Fruit fly (Drosophila melanogaster) whole organism, prepupa: ENCODE results near the gene dop.

Experiments used
- Blimp-1 ChIP-seq: fragments of 200-800 bp; sonication (Bioruptor generic); optimal IDR thresholded peaks from 3 replicates; lab custom pipeline; 2017; ENCODE audit warnings: missing biosample characterization, missing genetic modification characterization, mild to moderate bottlenecking, moderate library complexity, missing genetic modification reagents
- CG10669 ChIP-seq: fragments of 200-800 bp; sonication (Bioruptor generic); optimal IDR thresholded peaks from 3 replicates; lab custom pipeline; 2018; ENCODE audit warnings: missing biosample characterization, mild to moderate bottlenecking, missing genetic modification characterization, moderate library complexity
- CG11294 ChIP-seq: fragments of 200-800 bp; sonication (Bioruptor generic); IDR thresholded peaks from 2 replicates; pipeline ENCODE4 v1.3.6; 2022; ENCODE audit warnings: missing biosample characterization, missing genetic modification characterization
- CG11762 ChIP-seq: fragments of 200-800 bp; sonication (Bioruptor generic); optimal IDR thresholded peaks from 3 replicates; lab custom pipeline; 2016; ENCODE audit warnings: missing biosample characterization, missing genetic modification characterization; ENCODE audit not compliant: insufficient read depth
- CG1621 ChIP-seq: fragments of 200-800 bp; sonication (Bioruptor generic); optimal IDR thresholded peaks from 3 replicates; lab custom pipeline; 2018; ENCODE audit warnings: missing biosample characterization, mild to moderate bottlenecking, missing genetic modification characterization
- CG3032 ChIP-seq: fragments of 200-800 bp; optimal IDR thresholded peaks from 2 replicates; lab custom pipeline; 2019; ENCODE audit warnings: missing biosample characterization, mild to moderate bottlenecking, missing genetic modification characterization, moderate library complexity
- CG31627 ChIP-seq: fragments of 200-800 bp; sonication (Bioruptor generic); optimal IDR thresholded peaks from 3 replicates; lab custom pipeline; 2016; ENCODE audit warnings: missing biosample characterization, missing genetic modification characterization
- CG3919 ChIP-seq: fragments of 200-800 bp; sonication (Bioruptor generic); optimal IDR thresholded peaks from 3 replicates; lab custom pipeline; 2016; ENCODE audit warnings: missing biosample characterization, missing genetic modification characterization
- CG6163 ChIP-seq: fragments of 200-800 bp; sonication (Bioruptor generic); IDR thresholded peaks from 3 replicates; pipeline ENCODE4 v1.3.6; 2022; ENCODE audit warnings: missing biosample characterization, missing genetic modification characterization
- CG6276 ChIP-seq: fragments of 200-800 bp; sonication (Bioruptor generic); optimal IDR thresholded peaks from 2 replicates; lab custom pipeline; 2017; ENCODE audit warnings: missing biosample characterization, mild to moderate bottlenecking, missing genetic modification characterization
- CG6792 ChIP-seq: fragments of 200-800 bp; sonication (Bioruptor generic); optimal IDR thresholded peaks from 3 replicates; lab custom pipeline; 2016; ENCODE audit warnings: missing biosample characterization, missing genetic modification characterization
- CG6808 ChIP-seq: fragments of 200-800 bp; sonication (Bioruptor generic); optimal IDR thresholded peaks from 3 replicates; lab custom pipeline; 2017; ENCODE audit warnings: missing biosample characterization, missing genetic modification characterization, mild to moderate bottlenecking, moderate library complexity, missing genetic modification reagents
- CG6854 ChIP-seq: fragments of 200-800 bp; sonication (Bioruptor generic); optimal IDR thresholded peaks from 2 replicates; lab custom pipeline; 2017; ENCODE audit warnings: missing biosample characterization, mild to moderate bottlenecking, missing genetic modification characterization
- CG8119 ChIP-seq: fragments of 200-800 bp; sonication (Bioruptor generic); IDR thresholded peaks from 3 replicates; pipeline ENCODE4 v1.3.6; 2022; ENCODE audit warnings: missing biosample characterization, missing genetic modification characterization
- CG9139 ChIP-seq: fragments of 200-800 bp; sonication (Bioruptor generic); optimal IDR thresholded peaks from 3 replicates; lab custom pipeline; 2017; ENCODE audit warnings: missing biosample characterization, mild to moderate bottlenecking, missing genetic modification characterization
- Eip78C ChIP-seq: fragments of 200-800 bp; sonication (Bioruptor generic); peaks from one replicate; lab custom pipeline; 2016; ENCODE audit warnings: missing biosample characterization, missing genetic modification characterization
- Eip93F ChIP-seq: fragments of 200-800 bp; sonication (Bioruptor generic); optimal IDR thresholded peaks from 2 replicates; lab custom pipeline; 2016; ENCODE audit warnings: missing biosample characterization, mild to moderate bottlenecking, missing genetic modification characterization
- Ets96B ChIP-seq: fragments of 200-800 bp; optimal IDR thresholded peaks from 2 replicates; lab custom pipeline; 2019; ENCODE audit warnings: missing biosample characterization, mild to moderate bottlenecking, missing genetic modification characterization, moderate library complexity
- Hr4 ChIP-seq: fragments of 200-800 bp; sonication (Bioruptor generic); optimal IDR thresholded peaks from 3 replicates; lab custom pipeline; 2016; ENCODE audit warnings: missing biosample characterization, missing genetic modification characterization
- Lpt ChIP-seq: fragments of 200-800 bp; sonication (Bioruptor generic); optimal IDR thresholded peaks from 3 replicates; lab custom pipeline; 2016; ENCODE audit warnings: missing biosample characterization, missing genetic modification characterization
- Met ChIP-seq: fragments of 200-800 bp; sonication (Bioruptor generic); optimal IDR thresholded peaks from 3 replicates; lab custom pipeline; 2016; ENCODE audit warnings: missing biosample characterization, missing genetic modification characterization
- OdsH ChIP-seq: fragments of 200-800 bp; sonication (Bioruptor generic); optimal IDR thresholded peaks from 3 replicates; lab custom pipeline; 2016; ENCODE audit warnings: missing biosample characterization, missing genetic modification characterization
- Smox ChIP-seq: fragments of 200-800 bp; sonication (Bioruptor generic); optimal IDR thresholded peaks from 3 replicates; lab custom pipeline; 2016; ENCODE audit warnings: missing biosample characterization, missing genetic modification characterization
- Sox102F ChIP-seq: fragments of 200-800 bp; sonication (Bioruptor generic); optimal IDR thresholded peaks from 2 replicates; lab custom pipeline; 2016; ENCODE audit warnings: missing biosample characterization, mild to moderate bottlenecking, missing genetic modification characterization
- Sox14 ChIP-seq: fragments of 200-800 bp; sonication (Bioruptor generic); optimal IDR thresholded peaks from 3 replicates; lab custom pipeline; 2016; ENCODE audit warnings: missing biosample characterization, missing genetic modification characterization
- Sox15 ChIP-seq: fragments of 200-800 bp; sonication (Bioruptor generic); optimal IDR thresholded peaks from 3 replicates; lab custom pipeline; 2016; ENCODE audit warnings: missing biosample characterization, missing genetic modification characterization
- achi ChIP-seq: fragments of 200-800 bp; sonication (Bioruptor generic); optimal IDR thresholded peaks from 3 replicates; lab custom pipeline; 2016; ENCODE audit warnings: missing biosample characterization, missing genetic modification characterization
- cyc ChIP-seq: fragments of 200-800 bp; sonication (Bioruptor generic); optimal IDR thresholded peaks from 3 replicates; lab custom pipeline; 2016; ENCODE audit warnings: missing biosample characterization, missing genetic modification characterization
- dsx ChIP-seq: fragments of 200-800 bp; optimal IDR thresholded peaks from 3 replicates; lab custom pipeline; 2019; ENCODE audit warnings: missing biosample characterization, mild to moderate bottlenecking, missing genetic modification characterization, moderate library complexity; ENCODE audit not compliant: poor library complexity, severe bottlenecking
- eg ChIP-seq: fragments of 200-800 bp; sonication (Bioruptor generic); IDR thresholded peaks from 3 replicates; pipeline ENCODE4 v1.3.6; 2022; ENCODE audit warnings: missing biosample characterization, missing genetic modification characterization
- fkh ChIP-seq: fragments of 200-800 bp; sonication (Bioruptor generic); optimal IDR thresholded peaks from 3 replicates; lab custom pipeline; 2017; ENCODE audit warnings: missing biosample characterization, mild to moderate bottlenecking, missing genetic modification characterization, moderate library complexity
- spab ChIP-seq: fragments of 200-800 bp; sonication (Bioruptor generic); optimal IDR thresholded peaks from 2 replicates; lab custom pipeline; 2017; ENCODE audit warnings: missing biosample characterization, mild to moderate bottlenecking, missing genetic modification characterization, missing genetic modification reagents
- ss ChIP-seq, 2 experiments: fragments of 200-800 bp; sonication (Bioruptor generic); optimal IDR thresholded peaks; 2 replicates in 1 of 2; 3 replicates in 1 of 2; lab custom pipeline; 2017 to 2018; ENCODE audit warnings: mild to moderate bottlenecking in 2 of 2, missing biosample characterization in 2 of 2, missing genetic modification characterization in 2 of 2, moderate library complexity in 1 of 2
- svp ChIP-seq: fragments of 200-800 bp; sonication (Bioruptor generic); peaks from one replicate; lab custom pipeline; 2016; ENCODE audit warnings: missing biosample characterization, missing genetic modification characterization
- topi ChIP-seq: fragments of 200-800 bp; sonication (Bioruptor generic); optimal IDR thresholded peaks from 3 replicates; lab custom pipeline; 2016; ENCODE audit warnings: missing biosample characterization, missing genetic modification characterization
- vri ChIP-seq: fragments of 200-800 bp; sonication (Bioruptor generic); optimal IDR thresholded peaks from 3 replicates; lab custom pipeline; 2016; ENCODE audit warnings: missing biosample characterization, mild to moderate bottlenecking, missing genetic modification characterization

The dop gene

DNA sequence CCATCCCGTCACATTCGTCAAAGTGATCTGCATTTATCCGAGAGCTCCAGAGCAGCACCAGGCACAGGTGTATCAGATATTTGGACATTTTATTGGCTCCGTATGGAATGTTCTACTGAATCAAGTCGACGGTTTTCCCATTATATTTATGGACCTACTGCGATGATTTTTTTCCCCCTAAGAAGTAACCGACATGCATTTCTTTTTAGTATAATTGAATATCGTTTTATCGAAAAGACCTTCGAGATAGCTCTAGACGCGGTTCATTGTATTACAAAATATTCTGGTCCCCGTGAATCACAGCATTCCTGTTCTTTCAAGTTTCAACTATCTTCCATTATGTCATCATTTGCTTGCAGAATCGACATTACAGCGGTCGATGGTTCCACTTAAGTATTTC is 36.7 kb upstream of the dop start, which contains the start of gene obst-H:
Gene obst-H (minus strand): TSS at position 101 of the 400 bp plus-strand sequence.
- no peak for TF ChIP-seq CG6854 (GFP tag; lab: Kevin White, UChicago)
- TF ChIP-seq achi (GFP tag; lab: Kevin White, UChicago), result no peak
- TF ChIP-seq CG6276 (GFP tag; lab: Kevin White, UChicago), result no peak
- no peak for TF ChIP-seq CG8119 (GFP tag; lab: Robert Waterston, UW)
- TF ChIP-seq Eip78C, result no peak
- no peak for TF ChIP-seq eg
- TF ChIP-seq Ets96B (tag; lab: Kevin White, UChicago), result no peak
- no peak for TF ChIP-seq CG11762
- TF ChIP-seq cyc (GFP tag; lab: Kevin White, UChicago), result no peak
- TF ChIP-seq topi, result no peak

DNA sequence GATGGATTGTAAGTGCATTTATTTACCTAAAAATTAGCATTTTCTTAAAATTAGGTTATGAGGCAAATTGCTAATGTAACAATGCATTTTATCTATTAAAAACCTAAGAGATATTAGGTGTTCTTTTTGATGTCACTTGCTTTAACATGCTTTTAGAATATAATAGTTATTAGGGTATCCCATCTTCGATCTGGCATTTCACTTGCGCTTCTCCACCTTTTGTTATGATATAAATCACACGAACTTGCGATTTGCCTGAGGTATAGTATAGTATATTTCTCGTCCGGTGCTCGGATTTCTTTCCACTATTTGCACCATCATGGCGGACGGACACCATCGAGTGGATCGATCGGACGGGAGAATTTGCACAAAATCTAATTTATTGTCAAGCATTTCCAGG is 35.7 kb upstream of the dop start:
- TF ChIP-seq fkh (GFP tag; lab: Kevin White, UChicago), result no peak
- no peak for TF ChIP-seq Lpt
- TF ChIP-seq Eip78C, result no peak
- TF ChIP-seq dsx, result no peak
- TF ChIP-seq Eip93F (GFP tag; lab: Kevin White, UChicago), result no peak
- TF ChIP-seq Met, result no peak
- no peak for TF ChIP-seq CG6792
- TF ChIP-seq CG11762, result no peak
- TF ChIP-seq ss (GFP tag; optimal IDR thresholded peaks at IDR 0.05; lab: Kevin White, UChicago), result no peak
- TF ChIP-seq CG3032, result no peak
- no peak for TF ChIP-seq Smox (GFP tag; lab: Kevin White, UChicago)
- no peak for TF ChIP-seq CG9139
- TF ChIP-seq CG6163 (GFP tag; lab: Robert Waterston, UW), result no peak
- TF ChIP-seq CG6854 (GFP tag; lab: Kevin White, UChicago), result no peak
- no peak for TF ChIP-seq Sox102F
- no peak for TF ChIP-seq vri
- no peak for TF ChIP-seq achi (GFP tag; lab: Kevin White, UChicago)
- no peak for TF ChIP-seq CG1621 (tag; lab: Kevin White, UChicago)

DNA sequence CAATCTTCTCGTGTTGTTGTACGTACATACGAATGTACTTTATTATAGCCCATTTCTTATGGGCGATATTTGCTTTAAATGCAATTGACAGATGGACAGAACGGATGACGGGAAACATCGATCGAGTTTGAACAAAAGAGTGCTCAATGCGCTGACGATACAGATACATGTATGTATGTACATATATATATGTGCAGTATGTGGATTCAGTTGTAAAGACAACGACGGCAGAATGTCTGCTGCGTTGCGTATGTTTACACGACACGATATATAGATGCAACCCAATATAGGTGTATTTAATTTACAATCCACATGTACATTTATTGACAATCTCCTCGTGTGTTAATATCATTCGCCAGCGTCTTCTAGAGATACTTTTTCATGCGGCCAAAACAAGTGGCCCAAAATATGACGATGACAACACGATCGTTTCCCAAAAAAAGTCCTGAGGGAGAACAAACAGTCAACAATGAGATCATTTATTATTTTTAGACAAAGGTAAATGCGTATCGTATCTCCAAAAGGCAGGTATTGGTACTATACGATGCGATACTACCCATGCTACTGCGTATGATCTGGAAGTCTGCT is 35.1 kb upstream of the dop start:
- TF ChIP-seq ss (GFP tag; optimal IDR thresholded peaks at IDR 0.05; lab: Kevin White, UChicago), result peak; percentile 19 to 28
- TF ChIP-seq OdsH (GFP tag; lab: Kevin White, UChicago), result no peak
- peak; percentile 65 for TF ChIP-seq Eip78C
- TF ChIP-seq CG3919, result peak; percentile 10
- no peak for TF ChIP-seq svp (GFP tag; lab: Kevin White, UChicago)
- peak; percentile 86 for TF ChIP-seq fkh (GFP tag; lab: Kevin White, UChicago)
- TF ChIP-seq eg, result no peak
- TF ChIP-seq Sox14 (GFP tag; lab: Kevin White, UChicago), result peak; percentile 0
- TF ChIP-seq Met, result no peak
- TF ChIP-seq CG6854 (GFP tag; lab: Kevin White, UChicago), result peak; percentile 34
- TF ChIP-seq achi (GFP tag; lab: Kevin White, UChicago), result peak; percentile 24
- peak; percentile 14 for TF ChIP-seq CG6808

DNA sequence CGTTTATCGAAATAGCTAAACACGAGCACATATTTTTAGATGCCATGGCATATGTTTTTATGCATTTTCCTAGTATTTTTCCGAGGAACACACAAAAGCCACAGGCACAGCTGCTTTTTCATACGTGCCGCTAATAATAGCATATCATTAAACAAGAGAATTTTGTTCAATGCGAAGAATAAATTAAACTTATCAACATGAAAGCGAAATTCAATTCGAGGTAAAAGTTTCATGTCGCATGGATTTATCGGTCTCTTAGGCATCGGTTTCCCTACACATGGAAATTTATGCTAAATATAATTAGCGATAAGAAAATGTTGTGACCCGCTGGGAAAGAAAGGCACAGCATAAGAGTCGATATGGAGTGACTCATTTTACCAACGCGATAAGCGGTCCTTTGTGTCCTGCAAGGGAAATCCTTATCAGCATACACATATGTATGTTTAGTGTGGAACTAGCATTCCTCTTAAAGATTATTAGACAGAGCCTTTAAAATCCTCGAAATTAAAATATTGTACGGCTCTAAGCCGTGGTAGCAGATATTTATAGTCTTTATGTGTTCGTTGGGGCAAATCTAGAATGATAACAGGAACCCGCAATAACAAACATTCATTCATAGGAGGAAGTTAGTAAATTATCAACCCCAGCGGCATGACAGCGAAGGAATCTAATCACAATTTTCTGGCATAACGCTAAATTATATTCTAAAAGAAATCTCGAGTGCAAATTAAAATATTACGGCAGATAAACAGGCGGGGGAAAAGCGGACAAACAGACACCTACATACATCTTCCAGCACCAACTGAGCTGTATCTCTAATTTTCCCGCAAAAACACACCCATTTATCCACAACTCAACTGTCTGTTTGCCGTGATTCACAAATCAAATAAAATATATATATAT is 34.1 kb upstream of the dop start, which contains the start of gene CG43248:
Gene CG43248 (minus strand): TSS at position 51 of the 903 bp plus-strand sequence.
- no peak for TF ChIP-seq Sox15
- no peak for TF ChIP-seq CG11294 (GFP tag; lab: Robert Waterston, UW)
- TF ChIP-seq Ets96B (tag; lab: Kevin White, UChicago), result no peak
- TF ChIP-seq spab (GFP tag; lab: Kevin White, UChicago), result no peak
- no peak for TF ChIP-seq CG3919
- TF ChIP-seq eg, result no peak
- no peak for TF ChIP-seq CG11762
- TF ChIP-seq Blimp-1 (GFP tag; lab: Kevin White, UChicago), result no peak
- no peak for TF ChIP-seq CG10669
- no peak for TF ChIP-seq Hr4 (GFP tag; lab: Kevin White, UChicago)
- TF ChIP-seq CG31627 (GFP tag; lab: Kevin White, UChicago), result no peak
